Worm (Caenorhabditis elegans): ENCODE measurements around the gene nhr-271.

Gene nhr-271

ce11 chrV:16537908-16538446 is 42.3 kb downstream of the nhr-271 start, which contains the start of gene Y32B12B.2:
Y32B12B.2 (plus strand) TSS chrV:16538396.
- TF ChIP-seq flt-1 (GFP tag; IDR thresholded peaks at IDR 0.05): 0 out of 2 replicates have a peak, but pooled peaks have one; percentile 27
- no peak for TF ChIP-seq ztf-23 (GFP tag; IDR thresholded peaks at IDR 0.05)

ce11 chrV:16536701-16537100 is 43.6 kb downstream of the nhr-271 start, which contains the start of gene Y32B12B.1:
Y32B12B.1 (plus strand) TSS chrV:16537001.
- TF ChIP-seq ztf-29 (GFP tag; IDR thresholded peaks at IDR 0.05) (no peak), ztf-23 (GFP tag; IDR thresholded peaks at IDR 0.05) (no peak), ref-1 (GFP tag; conservative IDR thresholded peaks at IDR 0.05) (no peak), klf-2 (GFP tag; conservative IDR thresholded peaks at IDR 0.05) (no peak), tab-1 (GFP tag; IDR thresholded peaks at IDR 0.05) (no peak), T22C8.4 (GFP tag; IDR thresholded peaks at IDR 0.05) (no peak), flt-1 (GFP tag; IDR thresholded peaks at IDR 0.05) (no peak), med-1 (GFP tag; optimal IDR thresholded peaks at IDR 0.05; ENCODE audit: insufficient read depth) (no peak), cog-1 (tag; optimal IDR thresholded peaks at IDR 0.05) (no peak)

- TF ChIP-seq T22C8.4 (GFP tag; IDR thresholded peaks at IDR 0.05) (no peak), ref-1 (GFP tag; conservative IDR thresholded peaks at IDR 0.05) (no peak), ztf-29 (GFP tag; IDR thresholded peaks at IDR 0.05) (no peak), med-1 (GFP tag; optimal IDR thresholded peaks at IDR 0.05; ENCODE audit: insufficient read depth) (no peak), tab-1 (GFP tag; IDR thresholded peaks at IDR 0.05) (no peak), flt-1 (GFP tag; IDR thresholded peaks at IDR 0.05) (no peak), ztf-23 (GFP tag; IDR thresholded peaks at IDR 0.05) (no peak), cog-1 (tag; optimal IDR thresholded peaks at IDR 0.05) (no peak), klf-2 (GFP tag; conservative IDR thresholded peaks at IDR 0.05) (no peak)
These were observed 45.2 kb downstream of the nhr-271 start, which contains the start of gene Y32B12B.8 for ce11 chrV:16535172-16535571. Y32B12B.8 (plus strand) TSS chrV:16535472.

ce11 chrV:16534000-16534399 is 46.3 kb downstream of the nhr-271 start, which contains the start of gene cpr-2:
cpr-2 (minus strand) TSS chrV:16534100.
- TF ChIP-seq ztf-23 (GFP tag; IDR thresholded peaks at IDR 0.05) (no peak), tab-1 (GFP tag; IDR thresholded peaks at IDR 0.05) (no peak)

All from whole organism, midembryonic.